Fruit fly (Drosophila melanogaster) whole organism, pupa: ENCODE results near the gene Polr2B.

Experiments
- CG10348 ChIP-seq: fragments of 200-800 bp; sonication (Bioruptor generic); IDR thresholded peaks from 2 replicates; pipeline ENCODE4 v1.3.6; 2022; ENCODE audit warnings: missing biosample characterization, missing genetic modification characterization
- CG12605 ChIP-seq: fragments of 200-800 bp; sonication (Bioruptor generic); IDR thresholded peaks from 2 replicates; pipeline ENCODE4 v1.3.6; 2022; ENCODE audit warnings: missing biosample characterization, missing genetic modification characterization
- CG13204 ChIP-seq: fragments of 200-800 bp; sonication (Bioruptor generic); optimal IDR thresholded peaks from 2 replicates; lab custom pipeline; 2018; ENCODE audit warnings: missing biosample characterization, mild to moderate bottlenecking, missing genetic modification characterization, moderate library complexity
- CG14655 ChIP-seq: fragments of 200-800 bp; sonication (Bioruptor generic); optimal IDR thresholded peaks from 3 replicates; lab custom pipeline; 2017; ENCODE audit warnings: mild to moderate bottlenecking, missing biosample characterization, missing genetic modification reagents, missing genetic modification characterization
- CG15710 ChIP-seq: fragments of 200-800 bp; sonication (Bioruptor generic); optimal IDR thresholded peaks from 2 replicates; lab custom pipeline; 2018; ENCODE audit warnings: missing biosample characterization, mild to moderate bottlenecking, missing genetic modification characterization, moderate library complexity
- CG17806 ChIP-seq: fragments of 200-800 bp; sonication (Bioruptor generic); optimal IDR thresholded peaks from 2 replicates; lab custom pipeline; 2018; ENCODE audit warnings: missing biosample characterization, mild to moderate bottlenecking, missing genetic modification characterization, moderate library complexity
- CG32121 ChIP-seq: fragments of 200-800 bp; sonication (Bioruptor generic); IDR thresholded peaks from 2 replicates; pipeline ENCODE4 v1.3.6; 2022; ENCODE audit warnings: missing biosample characterization, missing genetic modification characterization
- CG34367 ChIP-seq: fragments of 200-800 bp; sonication (Bioruptor generic); optimal IDR thresholded peaks from 2 replicates; lab custom pipeline; 2018; ENCODE audit warnings: missing biosample characterization, mild to moderate bottlenecking, missing genetic modification characterization
- CG4496 ChIP-seq: fragments of 200-800 bp; sonication (Bioruptor generic); IDR thresholded peaks from 3 replicates; pipeline ENCODE4 v1.3.6; 2022; ENCODE audit warnings: missing biosample characterization, missing genetic modification characterization
- CG8159 ChIP-seq: fragments of 200-800 bp; sonication (Bioruptor generic); optimal IDR thresholded peaks from 3 replicates; lab custom pipeline; 2018; ENCODE audit warnings: missing biosample characterization, mild to moderate bottlenecking, missing genetic modification characterization, moderate library complexity
- CG8301 ChIP-seq: fragments of 200-800 bp; sonication (Bioruptor generic); optimal IDR thresholded peaks from 2 replicates; lab custom pipeline; 2018; ENCODE audit warnings: missing biosample characterization, mild to moderate bottlenecking, missing genetic modification characterization
- CG9948 ChIP-seq: fragments of 200-800 bp; sonication (Bioruptor generic); optimal IDR thresholded peaks from 2 replicates; lab custom pipeline; 2018; ENCODE audit warnings: missing biosample characterization, mild to moderate bottlenecking, missing genetic modification characterization, moderate library complexity
- D1 ChIP-seq: fragments of 200-800 bp; sonication (Bioruptor generic); optimal IDR thresholded peaks from 2 replicates; lab custom pipeline; 2018; ENCODE audit warnings: missing biosample characterization, mild to moderate bottlenecking, missing genetic modification characterization, moderate library complexity
- EcR ChIP-seq: fragments of 200-800 bp; sonication (Bioruptor generic); optimal IDR thresholded peaks from 3 replicates; lab custom pipeline; 2019; ENCODE audit warnings: missing biosample characterization, missing genetic modification characterization, mild to moderate bottlenecking, moderate library complexity, missing genetic modification reagents
- Ets98B ChIP-seq: fragments of 200-800 bp; sonication (Bioruptor generic); IDR thresholded peaks from 2 replicates; pipeline ENCODE4 v1.3.6; 2022; ENCODE audit warnings: missing biosample characterization, missing genetic modification characterization
- Pif1A ChIP-seq: fragments of 200-800 bp; sonication (Bioruptor generic); optimal IDR thresholded peaks from 3 replicates; lab custom pipeline; 2016; ENCODE audit warnings: missing biosample characterization, missing genetic modification characterization
- Pif1B ChIP-seq: fragments of 200-800 bp; sonication (Bioruptor generic); optimal IDR thresholded peaks from 3 replicates; lab custom pipeline; 2016; ENCODE audit warnings: missing biosample characterization, missing genetic modification characterization
- Snoo ChIP-seq: fragments of 200-800 bp; sonication (Bioruptor generic); optimal IDR thresholded peaks from 3 replicates; lab custom pipeline; 2017; ENCODE audit warnings: missing biosample characterization, mild to moderate bottlenecking, missing genetic modification characterization, inconsistent platforms
- fd96Ca ChIP-seq: fragments of 200-800 bp; sonication (Bioruptor generic); IDR thresholded peaks from 3 replicates; pipeline ENCODE4 v1.3.6; 2022; ENCODE audit warnings: missing biosample characterization, missing genetic modification characterization
- gl ChIP-seq: fragments of 200-800 bp; sonication (Bioruptor generic); optimal IDR thresholded peaks from 2 replicates; lab custom pipeline; 2018; ENCODE audit warnings: missing biosample characterization, mild to moderate bottlenecking, missing genetic modification characterization
- rn ChIP-seq: fragments of 200-800 bp; sonication (Bioruptor generic); IDR thresholded peaks from 2 replicates; pipeline ENCODE4 v1.3.6; 2022; ENCODE audit warnings: missing biosample characterization, missing genetic modification characterization

Gene Polr2B

DNA sequence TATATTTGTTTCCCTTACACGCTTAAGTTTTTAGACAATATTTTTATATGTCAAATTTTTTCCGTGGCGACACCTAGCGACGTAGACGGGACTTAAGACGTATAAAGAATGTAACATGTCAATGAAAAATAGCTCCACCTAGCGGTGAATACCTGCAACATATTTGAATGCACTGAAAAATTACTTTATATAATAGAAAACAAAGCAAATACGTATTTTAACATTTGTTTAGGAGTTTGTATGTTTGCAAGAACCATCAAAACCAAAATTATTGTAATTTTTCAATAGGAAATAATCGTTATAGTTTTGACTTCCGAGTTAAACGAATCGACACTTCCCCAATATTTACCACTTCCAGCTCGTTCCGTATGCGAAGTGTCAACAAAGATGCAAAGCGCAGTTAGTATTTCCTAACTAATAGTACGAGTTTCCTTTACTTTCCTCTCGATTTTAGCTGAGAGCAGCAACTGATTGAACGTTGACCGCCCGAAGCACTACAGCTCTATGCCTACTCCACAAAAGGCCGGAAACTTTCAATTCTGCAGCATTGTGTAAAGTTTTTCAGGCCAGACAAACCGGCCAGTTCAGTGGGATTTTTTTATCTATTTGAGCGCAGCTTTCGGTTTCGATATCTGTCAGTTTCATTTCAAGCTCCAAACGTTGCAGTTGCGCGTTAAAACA lies 36.6 kb upstream of the Polr2B start, which contains the start of gene Npc2b:
Gene Npc2b, plus strand, starts transcription at position 631 of the 681 bp plus-strand sequence.
- TF ChIP-seq CG15710, result no peak
- no peak for TF ChIP-seq CG32121 (GFP tag; lab: Robert Waterston, UW)
- TF ChIP-seq CG8301 (tag; lab: Kevin White, UChicago), result peak; percentile 60
- peak; percentile 52 for TF ChIP-seq CG17806 (tag; lab: Kevin White, UChicago)
- no peak for TF ChIP-seq gl (tag; lab: Kevin White, UChicago)
- TF ChIP-seq CG34367, result peak; percentile 24
- TF ChIP-seq fd96Ca (GFP tag; lab: Robert Waterston, UW), result no peak
- TF ChIP-seq D1 (tag; lab: Kevin White, UChicago), result peak; percentile 75
- TF ChIP-seq CG8159 (tag; lab: Kevin White, UChicago), result peak; percentile 40
- TF ChIP-seq Snoo (tag; lab: Kevin White, UChicago), result peak; percentile 15
- no peak for TF ChIP-seq Ets98B (GFP tag; lab: Robert Waterston, UW)
- TF ChIP-seq CG14655 (GFP tag; lab: Kevin White, UChicago), result peak; percentile 36
- no peak for TF ChIP-seq EcR (GFP tag; lab: Kevin White, UChicago)
- no peak for TF ChIP-seq CG4496 (GFP tag; lab: Robert Waterston, UW)
- TF ChIP-seq CG9948, result peak; percentile 22
- TF ChIP-seq CG12605 (GFP tag; lab: Robert Waterston, UW), result no peak
- peak; percentile 30 for TF ChIP-seq Pif1B (GFP tag; lab: Kevin White, UChicago)
- TF ChIP-seq CG13204, result no peak
- TF ChIP-seq Pif1A (GFP tag; lab: Kevin White, UChicago), result peak; percentile 34
- TF ChIP-seq CG10348 (GFP tag; lab: Robert Waterston, UW), result no peak
- no peak for TF ChIP-seq rn

DNA sequence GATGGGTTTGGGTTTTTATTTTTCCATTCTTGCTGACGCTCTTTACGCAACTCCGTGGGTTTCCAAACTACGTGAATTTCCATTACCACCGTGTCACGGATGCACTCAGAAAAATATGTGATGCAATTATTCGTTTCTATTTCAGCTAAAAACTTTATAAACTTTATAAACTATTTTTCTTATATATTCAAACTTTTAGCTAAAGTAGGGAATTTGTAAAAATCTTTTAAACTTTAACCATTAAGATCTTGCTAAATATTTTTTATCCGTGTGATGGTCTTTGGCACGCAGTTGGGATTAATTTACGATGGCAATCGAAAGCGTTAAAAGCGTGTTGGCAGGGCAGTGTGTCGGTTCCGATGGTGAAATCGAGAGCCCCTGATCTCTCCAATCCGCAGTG lies 30.2 kb upstream of the Polr2B start:
- TF ChIP-seq D1 (tag; lab: Kevin White, UChicago), result no peak
- no peak for TF ChIP-seq CG12605 (GFP tag; lab: Robert Waterston, UW)
- TF ChIP-seq Ets98B (GFP tag; lab: Robert Waterston, UW), result no peak
- TF ChIP-seq Pif1B (GFP tag; lab: Kevin White, UChicago), result no peak
- no peak for TF ChIP-seq Pif1A (GFP tag; lab: Kevin White, UChicago)
- TF ChIP-seq CG15710, result no peak
- TF ChIP-seq CG14655 (GFP tag; lab: Kevin White, UChicago), result no peak
- no peak for TF ChIP-seq CG17806 (tag; lab: Kevin White, UChicago)
- TF ChIP-seq CG4496 (GFP tag; lab: Robert Waterston, UW), result no peak
- TF ChIP-seq CG13204, result no peak
- no peak for TF ChIP-seq gl (tag; lab: Kevin White, UChicago)
- no peak for TF ChIP-seq Snoo (tag; lab: Kevin White, UChicago)
- TF ChIP-seq CG9948, result no peak
- no peak for TF ChIP-seq CG34367
- TF ChIP-seq CG8301 (tag; lab: Kevin White, UChicago), result no peak
- no peak for TF ChIP-seq CG8159 (tag; lab: Kevin White, UChicago)
- TF ChIP-seq rn, result no peak
- TF ChIP-seq EcR (GFP tag; lab: Kevin White, UChicago), result no peak
- no peak for TF ChIP-seq CG10348 (GFP tag; lab: Robert Waterston, UW)
- TF ChIP-seq CG32121 (GFP tag; lab: Robert Waterston, UW), result no peak

DNA sequence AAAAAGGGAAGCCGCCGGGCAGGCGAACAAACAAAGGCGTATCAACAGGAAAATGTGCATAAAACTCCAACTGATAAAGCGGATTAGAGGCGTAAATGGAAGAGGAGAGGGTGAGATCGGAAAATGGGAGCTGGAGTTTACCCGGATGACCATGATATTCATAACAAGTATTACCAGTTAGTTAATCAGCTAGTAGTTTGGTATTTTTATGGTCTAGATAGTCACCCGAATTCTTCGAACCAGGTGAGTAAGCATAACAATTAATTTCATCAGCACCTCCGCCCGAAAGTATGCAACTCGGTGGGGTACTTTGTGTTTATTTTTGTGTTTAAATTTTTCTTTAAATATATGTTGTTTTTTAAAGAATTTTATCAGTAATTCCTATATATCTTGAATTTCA lies 29.7 kb upstream of the Polr2B start:
- no peak for TF ChIP-seq CG4496 (GFP tag; lab: Robert Waterston, UW)

DNA sequence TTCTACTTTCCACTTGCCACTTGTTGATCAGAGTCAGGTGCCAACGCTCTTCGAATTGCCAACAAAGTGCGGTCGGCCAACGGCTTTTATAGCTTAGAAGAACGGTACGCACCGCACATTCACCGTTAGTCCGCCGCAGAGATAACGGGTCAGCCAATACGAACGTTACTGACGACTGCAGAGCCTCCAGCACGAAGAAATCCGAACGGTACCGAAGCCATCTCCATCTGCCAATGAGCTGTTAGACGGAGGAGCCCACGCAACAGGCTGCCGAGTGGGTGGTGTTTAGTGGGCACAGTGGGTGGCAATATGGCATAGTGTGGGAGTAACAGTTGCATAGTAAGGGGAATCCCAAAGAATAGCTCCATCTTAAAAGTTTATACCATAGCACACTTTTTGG lies 28.8 kb upstream of the Polr2B start, which contains the start of gene CCHa1:
Gene CCHa1, minus strand, starts transcription at position 44 of the 400 bp plus-strand sequence.
- TF ChIP-seq CG12605 (GFP tag; lab: Robert Waterston, UW), result 0 out of 2 replicates have a peak, but pooled peaks have one; percentile 19
- no peak for TF ChIP-seq Snoo (tag; lab: Kevin White, UChicago)

DNA sequence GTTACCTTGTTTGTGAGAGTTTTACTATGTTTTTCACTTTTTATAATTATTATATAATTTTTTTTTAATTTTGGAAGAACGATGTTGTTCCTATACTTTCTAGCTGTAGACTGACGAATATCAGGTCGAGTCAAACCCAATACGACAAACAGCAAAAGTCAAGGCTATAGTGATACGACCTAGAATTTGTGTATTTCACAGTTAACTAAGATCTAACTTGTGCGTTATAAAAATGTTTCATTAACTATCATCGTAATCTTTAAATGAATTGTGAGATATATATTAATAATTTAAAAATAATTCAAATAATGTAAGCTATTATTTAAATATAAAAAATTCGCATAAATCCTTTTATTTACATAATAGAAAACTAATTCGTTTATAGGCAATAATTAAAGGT lies 27.6 kb upstream of the Polr2B start, which contains the start of gene CG9920:
Gene CG9920, minus strand, starts transcription at position 101 of the 400 bp plus-strand sequence.
- TF ChIP-seq D1 (tag; lab: Kevin White, UChicago) (no peak), rn (no peak), CG34367 (no peak), CG15710 (no peak), Snoo (tag; lab: Kevin White, UChicago) (no peak), CG8159 (tag; lab: Kevin White, UChicago) (no peak), CG32121 (GFP tag; lab: Robert Waterston, UW) (no peak), fd96Ca (GFP tag; lab: Robert Waterston, UW) (no peak), CG14655 (GFP tag; lab: Kevin White, UChicago) (no peak), Ets98B (GFP tag; lab: Robert Waterston, UW) (no peak), CG10348 (GFP tag; lab: Robert Waterston, UW) (no peak)

DNA sequence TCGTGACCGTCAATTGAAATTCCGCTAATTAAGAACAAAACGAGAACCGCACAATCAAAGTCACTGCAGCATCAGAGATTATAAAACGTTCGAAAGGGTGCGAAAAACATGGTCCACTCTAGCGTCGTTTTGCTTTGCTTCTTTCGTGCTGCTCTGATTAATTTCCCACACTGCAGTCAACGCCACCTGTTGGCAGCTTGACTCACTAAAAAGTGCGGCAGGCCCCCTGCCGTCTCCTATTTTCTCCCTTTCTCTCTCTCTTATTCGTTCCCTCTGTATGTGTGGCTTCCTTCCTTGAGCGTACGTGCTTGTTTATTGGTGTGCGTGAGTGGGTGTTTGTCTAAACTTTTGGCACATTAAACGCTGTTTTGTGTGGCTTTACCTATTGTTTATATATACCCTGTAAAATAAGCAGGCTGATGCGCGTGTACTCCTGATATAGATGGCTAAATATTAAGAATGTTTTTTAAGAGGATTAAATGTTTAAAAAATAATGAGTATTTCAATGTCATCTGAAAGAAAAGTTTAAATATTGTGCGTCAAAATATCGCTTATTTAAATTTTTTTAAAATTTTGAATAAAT lies 27.0 kb upstream of the Polr2B start:
- TF ChIP-seq CG34367, result no peak
- no peak for TF ChIP-seq CG15710
- TF ChIP-seq CG4496 (GFP tag; lab: Robert Waterston, UW), result peak; percentile 60
- no peak for TF ChIP-seq gl (tag; lab: Kevin White, UChicago)
- no peak for TF ChIP-seq Snoo (tag; lab: Kevin White, UChicago)
- TF ChIP-seq rn, result no peak
- no peak for TF ChIP-seq D1 (tag; lab: Kevin White, UChicago)
- TF ChIP-seq CG17806 (tag; lab: Kevin White, UChicago), result no peak
- peak; percentile 82 for TF ChIP-seq CG8159 (tag; lab: Kevin White, UChicago)
- no peak for TF ChIP-seq Pif1B (GFP tag; lab: Kevin White, UChicago)
- 0 out of 2 replicates have a peak, but pooled peaks have one; percentile 27 for TF ChIP-seq CG32121 (GFP tag; lab: Robert Waterston, UW)
- TF ChIP-seq CG13204, result no peak
- TF ChIP-seq CG8301 (tag; lab: Kevin White, UChicago), result no peak
- no peak for TF ChIP-seq CG12605 (GFP tag; lab: Robert Waterston, UW)
- no peak for TF ChIP-seq CG10348 (GFP tag; lab: Robert Waterston, UW)
- TF ChIP-seq Pif1A (GFP tag; lab: Kevin White, UChicago), result no peak
- no peak for TF ChIP-seq CG14655 (GFP tag; lab: Kevin White, UChicago)
- TF ChIP-seq EcR (GFP tag; lab: Kevin White, UChicago), result no peak
- no peak for TF ChIP-seq CG9948
- no peak; the same call in 2 of the 3 replicates for TF ChIP-seq fd96Ca (GFP tag; lab: Robert Waterston, UW)
- TF ChIP-seq Ets98B (GFP tag; lab: Robert Waterston, UW), result 0 out of 2 replicates have a peak, but pooled peaks have one; percentile 18
